Worm (Caenorhabditis elegans) whole organism, L4 larva: ENCODE results near the gene C02G6.2.

Source experiments
- F10B5.3 ChIP-seq: sonication (generic microtip); optimal IDR thresholded peaks from 2 replicates; lab custom pipeline; 2016; ENCODE audit warnings: mild to moderate bottlenecking, missing genetic modification characterization, missing compliant biosample characterization
- F26F4.8 ChIP-seq: fragments of 200-800 bp; sonication (Bioruptor generic); conservative IDR thresholded peaks from 2 replicates; pipeline ENCODE4 v1.3.6; 2022; ENCODE audit warnings: missing genetic modification characterization, missing compliant biosample characterization
- F37D6.2 ChIP-seq: sonication (generic microtip); optimal IDR thresholded peaks from 2 replicates; lab custom pipeline; 2016; ENCODE audit warnings: mild to moderate bottlenecking, missing genetic modification characterization, missing compliant biosample characterization
- Y105C5A.15 ChIP-seq: fragments of 200-800 bp; sonication (Bioruptor generic); IDR thresholded peaks from 2 replicates; pipeline ENCODE4 v1.3.6; 2022; ENCODE audit warnings: missing genetic modification characterization, missing compliant biosample characterization
- Y48G9A.11 ChIP-seq: fragments of 200-800 bp; sonication (Bioruptor generic); IDR thresholded peaks from 2 replicates; pipeline ENCODE4 v1.3.6; 2022; ENCODE audit warnings: missing genetic modification reagents, missing genetic modification characterization, missing compliant biosample characterization
- ZK337.2 ChIP-seq: fragments of 200-800 bp; sonication (Bioruptor generic); IDR thresholded peaks from 2 replicates; pipeline ENCODE4 v1.3.6; 2022; ENCODE audit warnings: missing genetic modification reagents, missing genetic modification characterization, missing compliant biosample characterization
- aha-1 ChIP-seq: fragments of 150-350 bp; peaks from one replicate; lab custom pipeline; 2014; ENCODE audit warnings: missing biosample characterization, missing genetic modification characterization
- aly-2 ChIP-seq: sonication (generic microtip); optimal IDR thresholded peaks from 2 replicates; lab custom pipeline; 2018; ENCODE audit warnings: missing biosample characterization, missing genetic modification characterization
- ama-1 ChIP-seq: fragments of 150-350 bp; optimal IDR thresholded peaks from 2 replicates; lab custom pipeline; 2014; ENCODE audit warnings: inconsistent platforms, mixed read lengths
- arid-1 ChIP-seq: fragments of 200-800 bp; sonication (Bioruptor generic); conservative IDR thresholded peaks from 2 replicates; pipeline ENCODE4 v1.3.6; 2022; ENCODE audit warnings: missing genetic modification reagents, missing genetic modification characterization, missing compliant biosample characterization
- attf-4 ChIP-seq: sonication (generic microtip); optimal IDR thresholded peaks from 3 replicates; lab custom pipeline; 2017; ENCODE audit warnings: missing biosample characterization, missing genetic modification characterization
- ceh-20 ChIP-seq: fragments of 200-800 bp; sonication (Bioruptor generic); IDR thresholded peaks from 2 replicates; pipeline ENCODE4 v1.3.6; 2022; ENCODE audit warnings: missing genetic modification reagents, missing genetic modification characterization, missing compliant biosample characterization
- ceh-32 ChIP-seq: sonication (generic microtip); optimal IDR thresholded peaks from 2 replicates; lab custom pipeline; 2016; ENCODE audit warnings: mild to moderate bottlenecking, missing genetic modification characterization, missing compliant biosample characterization; ENCODE audit not compliant: poor library complexity
- ceh-44 ChIP-seq: fragments of 200-800 bp; sonication (Bioruptor generic); IDR thresholded peaks from 2 replicates; pipeline ENCODE4 v1.3.6; 2022; ENCODE audit warnings: missing genetic modification reagents, missing genetic modification characterization, missing compliant biosample characterization
- ceh-82 ChIP-seq: sonication (generic microtip); optimal IDR thresholded peaks from 2 replicates; lab custom pipeline; 2017; ENCODE audit warnings: missing biosample characterization, missing genetic modification characterization
- ces-1 ChIP-seq: fragments of 150-350 bp; sonication (generic microtip); optimal IDR thresholded peaks from 4 replicates; lab custom pipeline; 2014; ENCODE audit warnings: missing biosample characterization, missing genetic modification reagents, missing genetic modification characterization
- cey-2 ChIP-seq: sonication (generic microtip); optimal IDR thresholded peaks from 3 replicates; lab custom pipeline; 2017; ENCODE audit warnings: missing genetic modification characterization, mild to moderate bottlenecking, missing compliant biosample characterization, antibody characterized with exemption, borderline replicate concordance; ENCODE audit not compliant: insufficient read depth
- ctbp-1 ChIP-seq: fragments of 200-800 bp; sonication (Bioruptor generic); IDR thresholded peaks from 2 replicates; pipeline ENCODE4 v1.3.6; 2022; ENCODE audit warnings: missing genetic modification reagents, missing genetic modification characterization, missing compliant biosample characterization
- daf-12 ChIP-seq: fragments of 150-350 bp; optimal IDR thresholded peaks from 2 replicates; lab custom pipeline; 2014; ENCODE audit warnings: missing biosample characterization, missing genetic modification reagents, missing genetic modification characterization
- daf-16 ChIP-seq, 3 experiments: sonication (generic microtip); optimal IDR thresholded peaks; 2 replicates each; lab custom pipeline; 2016 to 2017; ENCODE audit warnings: missing genetic modification characterization in 3 of 3, missing genetic modification reagents in 3 of 3, mild to moderate bottlenecking in 2 of 3, missing compliant biosample characterization in 2 of 3, missing biosample characterization in 1 of 3, moderate library complexity in 1 of 3
- daf-19 ChIP-seq: fragments of 200-800 bp; sonication (Bioruptor generic); conservative IDR thresholded peaks from 2 replicates; pipeline ENCODE4 v1.3.6; 2022; ENCODE audit warnings: missing genetic modification characterization, missing compliant biosample characterization
- dmd-8 ChIP-seq: fragments of 200-800 bp; sonication (Bioruptor generic); IDR thresholded peaks from 2 replicates; pipeline ENCODE4 v1.3.6; 2022; ENCODE audit warnings: missing genetic modification characterization, missing compliant biosample characterization
- egl-27 ChIP-seq: sonication (generic microtip); optimal IDR thresholded peaks from 3 replicates; lab custom pipeline; 2017; ENCODE audit warnings: missing biosample characterization, missing genetic modification reagents, missing genetic modification characterization
- hlh-30 ChIP-seq: sonication (generic microtip); optimal IDR thresholded peaks from 2 replicates; lab custom pipeline; 2017; ENCODE audit warnings: antibody characterized with exemption, mild to moderate bottlenecking, missing genetic modification characterization, missing compliant biosample characterization; ENCODE audit not compliant: insufficient read depth
- hmg-1.1 ChIP-seq: fragments of 200-800 bp; sonication (Bioruptor generic); IDR thresholded peaks from 2 replicates; pipeline ENCODE4 v1.3.6; 2022; ENCODE audit warnings: missing genetic modification reagents, missing genetic modification characterization, missing compliant biosample characterization
- lim-7 ChIP-seq: fragments of 200-800 bp; sonication (Bioruptor generic); IDR thresholded peaks from 2 replicates; pipeline ENCODE4 v1.3.6; 2022; ENCODE audit warnings: missing genetic modification characterization, missing compliant biosample characterization
- lsy-2 ChIP-seq, 2 experiments: fragments of 150-350 bp in 1 of 2; sonication (generic microtip) in 1 of 2; optimal IDR thresholded peaks; 2 replicates each; lab custom pipeline; 2014 to 2017; ENCODE audit warnings: missing biosample characterization in 2 of 2, missing genetic modification characterization in 2 of 2
- madf-5 ChIP-seq, 2 experiments: fragments of 200-800 bp; sonication (Bioruptor generic); IDR thresholded peaks; 2 replicates each; pipeline ENCODE4 v1.3.6; 2022; ENCODE audit warnings: missing compliant biosample characterization in 2 of 2, missing genetic modification characterization in 2 of 2
- mdl-1 ChIP-seq, 2 experiments: fragments of 150-350 bp in 1 of 2; sonication (generic microtip) in 1 of 2; optimal IDR thresholded peaks; 2 replicates each; lab custom pipeline; 2014 to 2017; ENCODE audit warnings: missing biosample characterization in 2 of 2, missing genetic modification characterization in 2 of 2
- mdt-29 ChIP-seq: fragments of 200-800 bp; sonication (Bioruptor generic); IDR thresholded peaks from 2 replicates; pipeline ENCODE4 v1.3.6; 2022; ENCODE audit warnings: missing genetic modification reagents, missing genetic modification characterization, missing compliant biosample characterization
- mxl-3 ChIP-seq: fragments of 200-800 bp; sonication (Bioruptor generic); optimal IDR thresholded peaks from 2 replicates; lab custom pipeline; 2018; ENCODE audit warnings: mild to moderate bottlenecking, missing genetic modification characterization, missing compliant biosample characterization
- nhr-10 ChIP-seq: fragments of 150-350 bp; optimal IDR thresholded peaks from 2 replicates; lab custom pipeline; 2014; ENCODE audit warnings: missing biosample characterization, missing genetic modification characterization
- nhr-111 ChIP-seq: fragments of 200-800 bp; sonication (Bioruptor generic); optimal IDR thresholded peaks from 2 replicates; lab custom pipeline; 2018; ENCODE audit warnings: mild to moderate bottlenecking, missing genetic modification characterization, missing compliant biosample characterization
- nhr-237 ChIP-seq: sonication (generic microtip); optimal IDR thresholded peaks from 2 replicates; lab custom pipeline; 2017; ENCODE audit warnings: missing biosample characterization, missing genetic modification characterization
- nhr-25 ChIP-seq: sonication (generic microtip); optimal IDR thresholded peaks from 2 replicates; lab custom pipeline; 2017; ENCODE audit warnings: missing genetic modification characterization, mild to moderate bottlenecking, missing compliant biosample characterization, antibody characterized with exemption, moderate library complexity, borderline replicate concordance; ENCODE audit not compliant: insufficient read depth
- nhr-28 ChIP-seq: fragments of 150-350 bp; optimal IDR thresholded peaks from 2 replicates; lab custom pipeline; 2014; ENCODE audit warnings: missing biosample characterization, missing genetic modification characterization
- nhr-41 ChIP-seq: fragments of 200-800 bp; sonication (Bioruptor generic); IDR thresholded peaks from 2 replicates; pipeline ENCODE4 v1.3.6; 2022; ENCODE audit warnings: missing genetic modification reagents, missing genetic modification characterization, missing compliant biosample characterization
- nhr-42 ChIP-seq: fragments of 200-800 bp; sonication (Bioruptor generic); IDR thresholded peaks from 2 replicates; pipeline ENCODE4 v1.3.6; 2022; ENCODE audit warnings: missing genetic modification characterization, missing compliant biosample characterization
- php-3 ChIP-seq: fragments of 200-800 bp; sonication (Bioruptor generic); IDR thresholded peaks from 2 replicates; pipeline ENCODE4 v1.3.6; 2022; ENCODE audit warnings: missing genetic modification reagents, missing genetic modification characterization, missing compliant biosample characterization
- snpc-4 ChIP-seq: fragments of 150-350 bp; optimal IDR thresholded peaks from 2 replicates; lab custom pipeline; 2014; ENCODE audit warnings: missing biosample characterization, missing genetic modification characterization
- spr-1 ChIP-seq: sonication (generic microtip); optimal IDR thresholded peaks from 2 replicates; lab custom pipeline; 2016; ENCODE audit warnings: mild to moderate bottlenecking, missing genetic modification characterization, missing compliant biosample characterization
- zfp-3 ChIP-seq: fragments of 200-800 bp; sonication (Bioruptor generic); conservative IDR thresholded peaks from 2 replicates; pipeline ENCODE4 v1.3.6; 2022; ENCODE audit warnings: missing genetic modification reagents, missing genetic modification characterization, missing compliant biosample characterization

The C02G6.2 gene

ce11 chrV:5838576-5839366, 33.1 kb upstream of the C02G6.2 start, which contains the start of gene F26F12.2 (continued):
- TF ChIP-seq nhr-25 (tag; lab: Kevin White, UChicago) (peak; percentile 59), F37D6.2 (peak; percentile 26), ceh-32 (tag; lab: Kevin White, UChicago) (no peak), F10B5.3 (tag; lab: Kevin White, UChicago) (no peak), hmg-1.1 (GFP tag; lab: Robert Waterston, UW) (peak; percentile 39; the same call in 1 of the 2 replicates), lim-7 (GFP tag; lab: Robert Waterston, UW) (peak; percentile 41; the same call in 1 of the 2 replicates), ceh-82 (no peak), madf-5 (GFP tag; IDR thresholded peaks at IDR 0.05; lab: Robert Waterston, UW) (peak in 1 of 2 experiments; percentile 17; a peak in 1 of 4 replicates), nhr-237 (tag; lab: Kevin White, UChicago) (no peak), ama-1 (lab: Kevin White, UChicago) (peak; percentile 79), daf-16 (GFP tag; optimal IDR thresholded peaks at IDR 0.05; lab: Kevin White, UChicago) (no peak), daf-16 (tag; optimal IDR thresholded peaks at IDR 0.05; lab: Kevin White, UChicago) (peak; percentile 26)

- TF ChIP-seq cey-2 (no peak), nhr-111 (GFP tag; lab: Kevin White, UChicago) (no peak), aha-1 (tag; lab: Kevin White, UChicago) (peak; percentile 96), nhr-237 (tag; lab: Kevin White, UChicago) (no peak), dmd-8 (GFP tag; lab: Robert Waterston, UW) (0 out of 2 replicates have a peak, but pooled peaks have one; percentile 23), ceh-44 (GFP tag; lab: Robert Waterston, UW) (no peak), zfp-3 (GFP tag; lab: Robert Waterston, UW) (no peak)
These were observed 30.9 kb upstream of the C02G6.2 start for ce11 chrV:5840939-5841338.

ce11 chrV:5842507-5843144, 29.2 kb upstream of the C02G6.2 start:
- TF ChIP-seq arid-1 = no peak
- TF ChIP-seq daf-19 (GFP tag; lab: Robert Waterston, UW) = no peak
- 0 out of 2 replicates have a peak, but pooled peaks have one; percentile 7 for TF ChIP-seq ceh-20
- TF ChIP-seq php-3 (GFP tag; lab: Robert Waterston, UW) = peak; percentile 41; the same call in 1 of the 2 replicates
- TF ChIP-seq nhr-28 (tag; lab: Kevin White, UChicago) = peak; percentile 67
- TF ChIP-seq ZK337.2 = no peak
- TF ChIP-seq Y48G9A.11 (GFP tag; lab: Robert Waterston, UW) = no peak
- no peak for TF ChIP-seq nhr-10 (tag; lab: Kevin White, UChicago)
- peak; percentile 76 for TF ChIP-seq hlh-30
- TF ChIP-seq mxl-3 (GFP tag; lab: Kevin White, UChicago) = no peak
- TF ChIP-seq ces-1 = no peak
- no peak for TF ChIP-seq F10B5.3 (tag; lab: Kevin White, UChicago)
- no peak for TF ChIP-seq F37D6.2
- no peak for TF ChIP-seq attf-4 (tag; lab: Kevin White, UChicago)
- no peak for TF ChIP-seq mdt-29 (GFP tag; lab: Robert Waterston, UW)
- TF ChIP-seq Y105C5A.15 = no peak
- no peak for TF ChIP-seq lsy-2 (tag; optimal IDR thresholded peaks at IDR 0.05; lab: Kevin White, UChicago)
- no peak for TF ChIP-seq ceh-32 (tag; lab: Kevin White, UChicago)
- no peak for TF ChIP-seq ctbp-1 (GFP tag; lab: Robert Waterston, UW)
- TF ChIP-seq mdl-1 (tag; optimal IDR thresholded peaks at IDR 0.05; lab: Kevin White, UChicago) = no peak
- no peak for TF ChIP-seq spr-1
- TF ChIP-seq daf-12 = no peak
- TF ChIP-seq F26F4.8 (GFP tag; lab: Robert Waterston, UW) = no peak
- TF ChIP-seq egl-27 = no peak
- TF ChIP-seq ama-1 (lab: Kevin White, UChicago) = peak; percentile 40
- no peak for TF ChIP-seq dmd-8 (GFP tag; lab: Robert Waterston, UW)
- TF ChIP-seq hmg-1.1 (GFP tag; lab: Robert Waterston, UW) = no peak
- TF ChIP-seq nhr-25 (tag; lab: Kevin White, UChicago) = no peak
- no peak for TF ChIP-seq nhr-42
- no peak for TF ChIP-seq aly-2 (tag; lab: Kevin White, UChicago)
- TF ChIP-seq daf-16 (GFP tag; optimal IDR thresholded peaks at IDR 0.05; lab: Kevin White, UChicago) = no peak
- TF ChIP-seq daf-16 (tag; optimal IDR thresholded peaks at IDR 0.05; lab: Kevin White, UChicago) = peak; percentile 47
- no peak for TF ChIP-seq snpc-4 (tag; lab: Kevin White, UChicago)
- TF ChIP-seq nhr-41 (GFP tag; lab: Robert Waterston, UW) = no peak
- no peak for TF ChIP-seq ceh-82
